Worm (Caenorhabditis elegans): ENCODE data around the gene F54D5.9.

ce11 chrII:11555634-11556033 is 11.0 kb upstream of the F54D5.9 start, which contains the start of gene F54D5.24:
- TF ChIP-seq R02D3.7 (tag; optimal IDR thresholded peaks at IDR 0.05) (no peak), ceh-82 (tag; optimal IDR thresholded peaks at IDR 0.05) (no peak), nhr-6 (tag; optimal IDR thresholded peaks at IDR 0.05) (no peak), unc-62 (GFP tag; optimal IDR thresholded peaks at IDR 0.05) (no peak), F13H6.1 (tag; optimal IDR thresholded peaks at IDR 0.05) (no peak), elt-1 (tag; optimal IDR thresholded peaks at IDR 0.05) (no peak), mdl-1 (tag; optimal IDR thresholded peaks at IDR 0.05) (no peak), snpc-4 (tag; optimal IDR thresholded peaks at IDR 0.05) (no peak), ama-1 (optimal IDR thresholded peaks at IDR 0.05) (no peak)
